Worm (Caenorhabditis elegans): Measurements from ENCODE around the gene flp-13.
A peak's percentile ranks its signal among the peaks of the same experiment; 100 is the strongest.

The flp-13 gene

ce11 chrIV:7658589-7658988, 39.6 kb downstream of the flp-13 start, which contains the start of gene C08G9.1:
TSS of gene C08G9.1 (plus strand) at chrIV:7658763.
- peak in 1 of 2 experiments; percentile 74 for TF ChIP-seq unc-62 (GFP tag; optimal IDR thresholded peaks at IDR 0.05 in 1 of 2)
- TF ChIP-seq unc-62 (tag; optimal IDR thresholded peaks at IDR 0.05) = no peak
- peak; percentile 44; the same call in 1 of the 2 replicates for TF ChIP-seq hmg-1.1 (GFP tag; IDR thresholded peaks at IDR 0.05)
- no peak for TF ChIP-seq daf-12 (tag; optimal IDR thresholded peaks at IDR 0.05)
- peak in 1 of 2 experiments; percentile 4 for TF ChIP-seq lsy-2 (tag; optimal IDR thresholded peaks at IDR 0.05)

ce11 chrIV:7654212-7654778, 43.9 kb downstream of the flp-13 start, which contains the start of gene nrde-4:
TSS of gene nrde-4 (minus strand) at chrIV:7654262.
- TF ChIP-seq daf-12 (tag; optimal IDR thresholded peaks at IDR 0.05) (no peak), dve-1 (tag; optimal IDR thresholded peaks at IDR 0.05; ENCODE audit: insufficient read depth) (peak; percentile 46), lin-13 (GFP tag; optimal IDR thresholded peaks at IDR 0.05) (peak; percentile 13), pha-4 (GFP tag; IDR thresholded peaks at IDR 0.05) (peak; percentile 35; the same call in 1 of the 2 replicates), pha-4 (tag; optimal IDR thresholded peaks at IDR 0.05) (peak; percentile 42), lim-7 (GFP tag; IDR thresholded peaks at IDR 0.05) (no peak), ZK337.2 (GFP tag; IDR thresholded peaks at IDR 0.05) (no peak), ceh-28 (tag; optimal IDR thresholded peaks at IDR 0.05) (no peak), unc-130 (GFP tag; optimal IDR thresholded peaks at IDR 0.05) (peak; percentile 55), mxl-3 (GFP tag; optimal IDR thresholded peaks at IDR 0.05) (peak; percentile 24), hif-1 (tag; optimal IDR thresholded peaks at IDR 0.05) (peak in 1 of 2 experiments; percentile 71), madf-5 (GFP tag; IDR thresholded peaks at IDR 0.05) (no peak), lsy-2 (tag; optimal IDR thresholded peaks at IDR 0.05) (peak in 1 of 2 experiments; percentile 74), nhr-28 (tag; optimal IDR thresholded peaks at IDR 0.05) (peak; percentile 64), attf-4 (tag; optimal IDR thresholded peaks at IDR 0.05) (no peak), rbr-2 (tag; optimal IDR thresholded peaks at IDR 0.05) (peak; percentile 51), hlh-30 (tag; optimal IDR thresholded peaks at IDR 0.05; ENCODE audit: insufficient read depth) (peak; percentile 49), pqm-1 (tag; optimal IDR thresholded peaks at IDR 0.05) (peak; percentile 6), mdt-29 (GFP tag; IDR thresholded peaks at IDR 0.05) (no peak), lin-38 (GFP tag; IDR thresholded peaks at IDR 0.05) (peak; percentile 96), lin-39 (tag; optimal IDR thresholded peaks at IDR 0.05) (no peak), nhr-77 (tag; optimal IDR thresholded peaks at IDR 0.05) (peak; percentile 86), T20F7.1 (GFP tag; optimal IDR thresholded peaks at IDR 0.05) (peak; percentile 15), zag-1 (tag; optimal IDR thresholded peaks at IDR 0.05) (no peak), hlh-11 (tag; optimal IDR thresholded peaks at IDR 0.05) (peak; percentile 63), nhr-25 (tag; optimal IDR thresholded peaks at IDR 0.05; ENCODE audit: borderline replicate concordance, insufficient read depth) (peak; percentile 52), unc-62 (GFP tag; optimal IDR thresholded peaks at IDR 0.05 in 1 of 2) (no peak), unc-62 (tag; optimal IDR thresholded peaks at IDR 0.05) (no peak), dmd-9 (GFP tag; IDR thresholded peaks at IDR 0.05) (no peak), mes-2 (tag; optimal IDR thresholded peaks at IDR 0.05; ENCODE audit: poor library complexity, severe bottlenecking) (peak; percentile 94), dpl-1 (GFP tag; optimal IDR thresholded peaks at IDR 0.05) (peak; percentile 62), mep-1 (tag; optimal IDR thresholded peaks at IDR 0.05) (peak; percentile 82), nhr-6 (tag; optimal IDR thresholded peaks at IDR 0.05) (peak; percentile 86), nhr-102 (tag; optimal IDR thresholded peaks at IDR 0.05) (peak; percentile 8), fos-1 (tag; optimal IDR thresholded peaks at IDR 0.05) (no peak), zfp-3 (GFP tag; conservative IDR thresholded peaks at IDR 0.05) (no peak), nhr-11 (tag; optimal IDR thresholded peaks at IDR 0.05) (peak; percentile 46), hmg-1.1 (GFP tag; IDR thresholded peaks at IDR 0.05) (0 out of 2 replicates have a peak, but pooled peaks have one; percentile 32)
